Worm (Caenorhabditis elegans) whole organism, L4/young adult: ENCODE measurements around the gene T10F2.5.

Experiments used
- W03F9.2 ChIP-seq: fragments of 150-350 bp; optimal IDR thresholded peaks from 2 replicates; lab custom pipeline; 2014; ENCODE audit warnings: missing biosample characterization, missing genetic modification characterization
- dao-5 ChIP-seq: sonication (generic microtip); optimal IDR thresholded peaks from 2 replicates; lab custom pipeline; 2016; ENCODE audit warnings: missing genotype, missing genetic modification characterization, moderate library complexity, missing compliant biosample characterization
- him-1 ChIP-seq: sonication (generic microtip); optimal IDR thresholded peaks from 2 replicates; lab custom pipeline; 2016; ENCODE audit warnings: missing genotype, missing genetic modification reagents, missing genetic modification characterization, missing compliant biosample characterization

- TF ChIP-seq him-1 (tag; lab: Kevin White, UChicago): no peak
- TF ChIP-seq W03F9.2 (tag; lab: Kevin White, UChicago): no peak
- no peak for TF ChIP-seq dao-5 (tag; lab: Kevin White, UChicago)
Measured at ce11 chrIII:5144169-5144568, 15.2 kb downstream of the T10F2.5 start.
